Worm (Caenorhabditis elegans): ENCODE results near the gene sun-1.

ce11 chrV:13207426-13207825 is 14.1 kb upstream of the sun-1 start, which contains the start of gene F57B1.5:
- TF ChIP-seq nhr-28 (tag; optimal IDR thresholded peaks at IDR 0.05) (no peak), zag-1 (tag; optimal IDR thresholded peaks at IDR 0.05) (no peak)

Data from whole organism, L1 larva.